Fruit fly (Drosophila melanogaster): ENCODE results near the gene CG42554.

DNA sequence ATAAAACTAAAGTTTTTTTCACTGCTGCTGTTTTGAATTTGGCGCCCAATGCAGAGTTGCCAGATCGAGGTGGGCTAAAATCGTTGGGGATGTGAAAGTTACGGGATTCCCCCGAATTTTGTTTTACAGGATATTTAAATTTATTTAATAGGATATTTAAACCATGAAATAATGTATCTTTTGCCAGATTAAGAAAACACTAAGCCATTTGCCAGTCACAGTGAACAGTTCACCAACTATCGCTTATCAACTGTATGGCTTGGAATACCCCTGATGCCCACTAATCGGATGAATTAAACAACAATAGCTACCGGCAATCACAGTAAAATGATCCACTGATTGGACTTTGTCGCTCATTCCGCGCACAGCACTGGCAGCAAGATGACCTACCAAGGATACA lies 15.6 kb downstream of the CG42554 start, which contains the start of gene Dci:
- no peak for TF ChIP-seq Eip93F (GFP tag; optimal IDR thresholded peaks at IDR 0.05)
- no peak for TF ChIP-seq Ets96B (tag; optimal IDR thresholded peaks at IDR 0.05)
- TF ChIP-seq net (GFP tag; optimal IDR thresholded peaks at IDR 0.05), result no peak
- TF ChIP-seq Lpt (GFP tag; optimal IDR thresholded peaks at IDR 0.05), result no peak
- TF ChIP-seq CG8632 (GFP tag; optimal IDR thresholded peaks at IDR 0.05), result no peak
- peak; percentile 77 for TF ChIP-seq esn (GFP tag; optimal IDR thresholded peaks at IDR 0.05)
- TF ChIP-seq eg (GFP tag; IDR thresholded peaks at IDR 0.05), result peak; percentile 64
- peak; percentile 45 for TF ChIP-seq achi (GFP tag; optimal IDR thresholded peaks at IDR 0.05)
- peak; percentile 57 for TF ChIP-seq CG15336 (GFP tag; IDR thresholded peaks at IDR 0.05)
- TF ChIP-seq CG16779 (tag; optimal IDR thresholded peaks at IDR 0.05), result no peak
- TF ChIP-seq Sox102F (GFP tag; optimal IDR thresholded peaks at IDR 0.05), result peak; percentile 51

All from whole organism, prepupa.